Worm (Caenorhabditis elegans) whole organism, L1 larva: ENCODE results near the gene T28D6.6.

Experiments
- F16B12.6 ChIP-seq: fragments of 150-350 bp; optimal IDR thresholded peaks from 2 replicates; lab custom pipeline; 2014; ENCODE audit warnings: missing biosample characterization, missing genetic modification characterization
- ama-1 ChIP-seq: fragments of 150-350 bp; optimal IDR thresholded peaks from 2 replicates; lab custom pipeline; 2014
- fkh-4 ChIP-seq: sonication (generic microtip); optimal IDR thresholded peaks from 2 replicates; lab custom pipeline; 2016; ENCODE audit warnings: missing compliant biosample characterization, missing genetic modification characterization, borderline replicate concordance
- mdl-1 ChIP-seq, 2 experiments: fragments of 150-350 bp; optimal IDR thresholded peaks; 2 replicates each; lab custom pipeline; 2014 to 2017; ENCODE audit warnings: missing biosample characterization in 2 of 2, missing genetic modification characterization in 2 of 2, inconsistent platforms in 1 of 2
- nhr-12 ChIP-seq: sonication (generic microtip); optimal IDR thresholded peaks from 2 replicates; lab custom pipeline; 2017; ENCODE audit warnings: missing biosample characterization, missing genetic modification characterization
- unc-30 ChIP-seq: sonication (generic microtip); optimal IDR thresholded peaks from 2 replicates; lab custom pipeline; 2017; ENCODE audit warnings: missing biosample characterization, missing genetic modification characterization

DNA sequence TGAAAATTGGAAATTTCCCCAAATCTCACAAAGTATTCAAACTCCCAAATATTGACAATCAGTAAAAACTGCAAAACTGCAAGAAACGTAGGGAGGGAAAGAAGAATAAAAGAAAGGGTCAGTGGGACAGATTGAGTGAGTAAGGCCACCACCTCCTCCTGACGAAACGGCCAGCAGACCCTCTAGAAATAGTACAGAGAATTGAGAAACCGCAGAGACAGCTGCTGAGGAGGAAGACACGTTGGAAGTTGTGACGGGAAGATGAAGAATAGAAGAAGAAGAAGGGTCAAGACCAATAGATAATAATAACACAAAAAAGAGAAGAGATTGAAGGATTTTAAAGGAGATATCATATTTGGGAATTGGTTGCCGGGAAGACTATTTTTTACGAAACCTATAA, 37.6 kb upstream of the T28D6.6 start:
- TF ChIP-seq nhr-12 (tag; lab: Kevin White, UChicago) (no peak), F16B12.6 (tag; lab: Kevin White, UChicago) (no peak), fkh-4 (tag; lab: Kevin White, UChicago) (no peak), unc-30 (tag; lab: Kevin White, UChicago) (no peak), mdl-1 (tag; optimal IDR thresholded peaks at IDR 0.05; lab: Kevin White, UChicago) (peak in 1 of 2 experiments; percentile 15), ama-1 (lab: Kevin White, UChicago) (no peak)
